Worm (Caenorhabditis elegans): ENCODE data around the gene K10D11.3.

The K10D11.3 gene

ce11 chrIV:13021006-13021405 lies 35.1 kb upstream of the K10D11.3 start:
- TF ChIP-seq snpc-4 (tag; optimal IDR thresholded peaks at IDR 0.05), result no peak
- no peak for TF ChIP-seq hlh-1 (tag; optimal IDR thresholded peaks at IDR 0.05)
- no peak for TF ChIP-seq bed-3 (GFP tag; optimal IDR thresholded peaks at IDR 0.05)
- TF ChIP-seq unc-39 (tag; optimal IDR thresholded peaks at IDR 0.05), result no peak
- no peak for TF ChIP-seq nhr-76 (tag; optimal IDR thresholded peaks at IDR 0.05)
- no peak for TF ChIP-seq lsy-2 (tag; optimal IDR thresholded peaks at IDR 0.05)
- TF ChIP-seq nhr-12 (tag; optimal IDR thresholded peaks at IDR 0.05), result no peak

- TF ChIP-seq unc-120 (tag; optimal IDR thresholded peaks at IDR 0.05; ENCODE audit: poor library complexity, severe bottlenecking), result peak; percentile 7
- TF ChIP-seq ces-1 (GFP tag; optimal IDR thresholded peaks at IDR 0.05), result peak; percentile 76
- peak; percentile 36 for TF ChIP-seq sptf-1 (tag; optimal IDR thresholded peaks at IDR 0.05)
- no peak for TF ChIP-seq lin-32 (GFP tag; optimal IDR thresholded peaks at IDR 0.05)
- TF ChIP-seq M03D4.4 (tag; optimal IDR thresholded peaks at IDR 0.05), result peak; percentile 1
Observed at ce11 chrIV:13016820-13017219, 30.9 kb upstream of the K10D11.3 start.

- TF ChIP-seq flh-1 (GFP tag; optimal IDR thresholded peaks at IDR 0.05) (no peak), M03D4.4 (tag; optimal IDR thresholded peaks at IDR 0.05) (no peak), ces-1 (GFP tag; optimal IDR thresholded peaks at IDR 0.05) (peak; percentile 92), tbx-8 (GFP tag; optimal IDR thresholded peaks at IDR 0.05) (no peak), hlh-1 (tag; optimal IDR thresholded peaks at IDR 0.05) (peak; percentile 57), snpc-4 (tag; optimal IDR thresholded peaks at IDR 0.05) (no peak), blmp-1 (tag; optimal IDR thresholded peaks at IDR 0.05) (no peak), unc-62 (GFP tag; optimal IDR thresholded peaks at IDR 0.05) (peak; percentile 21)
Observed at ce11 chrIV:13015801-13016404, 30.0 kb upstream of the K10D11.3 start.

- TF ChIP-seq flh-1 (GFP tag; optimal IDR thresholded peaks at IDR 0.05) (no peak), pha-4 (tag; optimal IDR thresholded peaks at IDR 0.05) (no peak), nhr-2 (tag; optimal IDR thresholded peaks at IDR 0.05) (no peak), bed-3 (GFP tag; optimal IDR thresholded peaks at IDR 0.05) (no peak), nhr-28 (tag; optimal IDR thresholded peaks at IDR 0.05) (no peak), elt-1 (tag; optimal IDR thresholded peaks at IDR 0.05; ENCODE audit: borderline replicate concordance, insufficient read depth) (peak; percentile 46)
Observed at ce11 chrIV:13013711-13014341, 27.9 kb upstream of the K10D11.3 start.

ce11 chrIV:13013231-13013630 lies 27.3 kb upstream of the K10D11.3 start:
- TF ChIP-seq blmp-1 (tag; optimal IDR thresholded peaks at IDR 0.05), result peak; percentile 77
- no peak for TF ChIP-seq ceh-43 (GFP tag; optimal IDR thresholded peaks at IDR 0.05)
- peak; percentile 35 for TF ChIP-seq ham-2 (GFP tag; optimal IDR thresholded peaks at IDR 0.05)

- TF ChIP-seq nhr-12 (tag; optimal IDR thresholded peaks at IDR 0.05) (no peak), nhr-28 (tag; optimal IDR thresholded peaks at IDR 0.05) (no peak), unc-120 (tag; optimal IDR thresholded peaks at IDR 0.05; ENCODE audit: poor library complexity, severe bottlenecking) (no peak), lin-13 (tag; optimal IDR thresholded peaks at IDR 0.05) (no peak), lin-32 (GFP tag; optimal IDR thresholded peaks at IDR 0.05) (no peak), tbx-8 (GFP tag; optimal IDR thresholded peaks at IDR 0.05) (no peak), sptf-1 (tag; optimal IDR thresholded peaks at IDR 0.05) (no peak)
Observed at ce11 chrIV:13009507-13009906, 23.6 kb upstream of the K10D11.3 start.

- TF ChIP-seq lsy-2 (tag; optimal IDR thresholded peaks at IDR 0.05) (no peak), pha-4 (tag; optimal IDR thresholded peaks at IDR 0.05) (no peak), blmp-1 (tag; optimal IDR thresholded peaks at IDR 0.05) (no peak), mab-5 (tag; optimal IDR thresholded peaks at IDR 0.05) (no peak), ces-1 (GFP tag; optimal IDR thresholded peaks at IDR 0.05) (no peak), ceh-39 (tag; optimal IDR thresholded peaks at IDR 0.05) (no peak), cnd-1 (tag; optimal IDR thresholded peaks at IDR 0.05) (no peak), mep-1 (tag; optimal IDR thresholded peaks at IDR 0.05) (no peak), bed-3 (GFP tag; optimal IDR thresholded peaks at IDR 0.05) (no peak)
Observed at ce11 chrIV:13008405-13009208, 22.7 kb upstream of the K10D11.3 start, which contains the start of gene mbk-2. mbk-2 (plus strand) TSS chrIV:13009158.

Measured in whole organism, mixed stage, embryonic.